Fruit fly (Drosophila melanogaster): ENCODE results near the gene CG9689.

Gene CG9689

dm6 chrX:9882900-9883299, 1.1 kb downstream of the CG9689 start:
- no peak for TF ChIP-seq so (GFP tag; IDR thresholded peaks at IDR 0.05)
- TF ChIP-seq Dll (GFP tag; IDR thresholded peaks at IDR 0.05; ENCODE audit: partially characterized antibody), result no peak
- no peak for TF ChIP-seq hth (optimal IDR thresholded peaks at IDR 0.05)
- TF ChIP-seq sima (GFP tag; optimal IDR thresholded peaks at IDR 0.05), result no peak

- TF ChIP-seq CG4820 (GFP tag; optimal IDR thresholded peaks at IDR 0.05) (no peak), dysf (GFP tag; IDR thresholded peaks at IDR 0.05) (peak; percentile 32; the same call in 1 of the 3 replicates), CG43689 (GFP tag; IDR thresholded peaks at IDR 0.05) (no peak), CG17186 (GFP tag; optimal IDR thresholded peaks at IDR 0.05) (no peak), Med (GFP tag) (peak; percentile 3), CG12219 (GFP tag; optimal IDR thresholded peaks at IDR 0.05) (no peak), ap (GFP tag; IDR thresholded peaks at IDR 0.05) (no peak), CG13775 (GFP tag; optimal IDR thresholded peaks at IDR 0.05) (no peak), CG10543 (GFP tag; optimal IDR thresholded peaks at IDR 0.05) (peak; percentile 50), CG11504 (tag; optimal IDR thresholded peaks at IDR 0.05) (no peak), CG17385 (GFP tag; optimal IDR thresholded peaks at IDR 0.05) (no peak), crc (GFP tag; optimal IDR thresholded peaks at IDR 0.05) (no peak), nerfin-2 (GFP tag; IDR thresholded peaks at IDR 0.05; ENCODE audit: partially characterized antibody) (no peak), CG4424 (GFP tag; optimal IDR thresholded peaks at IDR 0.05) (no peak), Atf6 (GFP tag; IDR thresholded peaks at IDR 0.05) (no peak), dmrt99B (tag; optimal IDR thresholded peaks at IDR 0.05) (peak; percentile 3), chinmo (GFP tag; IDR thresholded peaks at IDR 0.05; ENCODE audit: partially characterized antibody) (0 out of 4 replicates have a peak, but pooled peaks have one; percentile 40), pfk (GFP tag; optimal IDR thresholded peaks at IDR 0.05) (no peak), NFAT (GFP tag; IDR thresholded peaks at IDR 0.05) (no peak), CG3281 (GFP tag; optimal IDR thresholded peaks at IDR 0.05) (no peak), CG11093 (GFP tag; IDR thresholded peaks at IDR 0.05) (no peak), ro (GFP tag; IDR thresholded peaks at IDR 0.05) (no peak), en (GFP tag; optimal IDR thresholded peaks at IDR 0.05) (no peak), HHEX (GFP tag; optimal IDR thresholded peaks at IDR 0.05) (no peak), tll (GFP tag; optimal IDR thresholded peaks at IDR 0.05) (no peak), CG15601 (tag; optimal IDR thresholded peaks at IDR 0.05) (no peak), pzg (GFP tag; optimal IDR thresholded peaks at IDR 0.05) (no peak), dmrt11E (tag; optimal IDR thresholded peaks at IDR 0.05) (no peak), Xrp1 (GFP tag; IDR thresholded peaks at IDR 0.05) (no peak), Lim3 (GFP tag; IDR thresholded peaks at IDR 0.05) (no peak), CG13296 (GFP tag; optimal IDR thresholded peaks at IDR 0.05) (no peak), CG10462 (GFP tag; optimal IDR thresholded peaks at IDR 0.05) (no peak), Camta (GFP tag; optimal IDR thresholded peaks at IDR 0.05) (no peak), Hmr (GFP tag; optimal IDR thresholded peaks at IDR 0.05) (no peak), Nf-YA (GFP tag; IDR thresholded peaks at IDR 0.05) (no peak), chn (GFP tag; optimal IDR thresholded peaks at IDR 0.05) (no peak), NC2α (GFP tag; optimal IDR thresholded peaks at IDR 0.05) (no peak), CG12659 (GFP tag; optimal IDR thresholded peaks at IDR 0.05) (no peak), cas (GFP tag; IDR thresholded peaks at IDR 0.05) (no peak), stwl (tag; optimal IDR thresholded peaks at IDR 0.05) (no peak), phol (tag; optimal IDR thresholded peaks at IDR 0.05) (no peak), seq (GFP tag; IDR thresholded peaks at IDR 0.05) (no peak), HLH4C (GFP tag; IDR thresholded peaks at IDR 0.05; ENCODE audit: partially characterized antibody) (no peak), CG14860 (GFP tag; IDR thresholded peaks at IDR 0.05; ENCODE audit: partially characterized antibody) (no peak), CG11723 (GFP tag; optimal IDR thresholded peaks at IDR 0.05) (no peak), CG10959 (GFP tag; IDR thresholded peaks at IDR 0.05) (no peak)
Observed at dm6 chrX:9884221-9884620, 2.5 kb downstream of the CG9689 start, which contains the start of gene CG9691. Gene CG9691, plus strand, starts transcription at chrX:9884442.
